Fruit fly (Drosophila melanogaster): Measurements from ENCODE around the gene CG5399.

CG5399 gene

DNA sequence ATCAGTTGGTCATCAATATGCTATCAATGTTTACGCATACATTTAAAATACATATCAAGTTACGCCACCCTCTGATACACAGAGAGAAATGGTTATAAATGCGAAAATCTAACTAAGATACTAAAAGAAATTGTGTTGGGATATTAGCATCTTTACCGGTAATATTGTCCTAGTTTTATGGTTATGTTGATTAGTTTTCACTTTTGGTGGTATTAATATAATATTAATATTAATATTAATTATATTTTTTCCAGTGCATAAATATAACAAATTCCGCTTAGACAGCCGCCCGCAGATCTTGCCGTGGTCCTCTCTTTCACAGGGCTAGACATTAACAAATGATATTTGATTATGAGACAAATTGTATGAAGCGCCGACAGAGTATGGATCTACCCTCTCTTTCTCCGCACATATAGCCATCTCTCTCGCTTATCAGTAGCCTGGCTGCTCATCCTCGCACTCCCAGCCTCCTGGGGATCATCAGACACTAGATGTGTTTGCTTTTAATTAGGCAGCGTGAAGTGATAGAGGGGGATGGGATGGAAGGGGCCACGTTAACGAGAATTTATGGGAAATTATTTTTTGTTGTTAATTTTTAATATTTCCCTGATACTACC is 42.3 kb upstream of the CG5399 start:
- peak; percentile 14 for TF ChIP-seq CG34367 (tag; optimal IDR thresholded peaks at IDR 0.05)
- TF ChIP-seq CG17806 (tag; optimal IDR thresholded peaks at IDR 0.05) = peak; percentile 64
- TF ChIP-seq CG8159 (tag; optimal IDR thresholded peaks at IDR 0.05) = peak; percentile 70
- TF ChIP-seq EcR (GFP tag; optimal IDR thresholded peaks at IDR 0.05) = no peak
- TF ChIP-seq Ets98B (GFP tag; IDR thresholded peaks at IDR 0.05) = no peak
- no peak for TF ChIP-seq gl (tag; optimal IDR thresholded peaks at IDR 0.05)
- TF ChIP-seq CG10348 (GFP tag; IDR thresholded peaks at IDR 0.05) = no peak
- peak; percentile 44 for TF ChIP-seq CG15710 (tag; optimal IDR thresholded peaks at IDR 0.05)
- peak; percentile 41 for TF ChIP-seq CG8301 (tag; optimal IDR thresholded peaks at IDR 0.05)
- TF ChIP-seq CG13204 (GFP tag; optimal IDR thresholded peaks at IDR 0.05) = no peak
- TF ChIP-seq Snoo (tag; optimal IDR thresholded peaks at IDR 0.05) = peak; percentile 45
- TF ChIP-seq CG9948 (tag; optimal IDR thresholded peaks at IDR 0.05) = peak; percentile 61
- TF ChIP-seq CG14655 (GFP tag; optimal IDR thresholded peaks at IDR 0.05) = peak; percentile 57
- no peak for TF ChIP-seq CG32121 (GFP tag; IDR thresholded peaks at IDR 0.05)
- peak; percentile 26; the same call in 1 of the 3 replicates for TF ChIP-seq CG4496 (GFP tag; IDR thresholded peaks at IDR 0.05)
- no peak for TF ChIP-seq Pif1A (GFP tag; optimal IDR thresholded peaks at IDR 0.05)
- TF ChIP-seq Pif1B (GFP tag; optimal IDR thresholded peaks at IDR 0.05) = peak; percentile 32
- TF ChIP-seq CG12605 (GFP tag; IDR thresholded peaks at IDR 0.05) = no peak

- TF ChIP-seq Pif1B (GFP tag; optimal IDR thresholded peaks at IDR 0.05) (no peak), CG32121 (GFP tag; IDR thresholded peaks at IDR 0.05) (no peak), CG9948 (tag; optimal IDR thresholded peaks at IDR 0.05) (no peak), D1 (tag; optimal IDR thresholded peaks at IDR 0.05) (no peak), CG13204 (GFP tag; optimal IDR thresholded peaks at IDR 0.05) (no peak), CG4496 (GFP tag; IDR thresholded peaks at IDR 0.05) (no peak), CG17806 (tag; optimal IDR thresholded peaks at IDR 0.05) (no peak), CG15710 (tag; optimal IDR thresholded peaks at IDR 0.05) (no peak), CG14655 (GFP tag; optimal IDR thresholded peaks at IDR 0.05) (no peak), Snoo (tag; optimal IDR thresholded peaks at IDR 0.05) (no peak), CG8159 (tag; optimal IDR thresholded peaks at IDR 0.05) (no peak), gl (tag; optimal IDR thresholded peaks at IDR 0.05) (no peak), CG12605 (GFP tag; IDR thresholded peaks at IDR 0.05) (no peak), CG8301 (tag; optimal IDR thresholded peaks at IDR 0.05) (no peak), fd96Ca (GFP tag; IDR thresholded peaks at IDR 0.05) (no peak), Pif1A (GFP tag; optimal IDR thresholded peaks at IDR 0.05) (no peak), CG34367 (tag; optimal IDR thresholded peaks at IDR 0.05) (no peak), Ets98B (GFP tag; IDR thresholded peaks at IDR 0.05) (no peak), CG10348 (GFP tag; IDR thresholded peaks at IDR 0.05) (no peak), rn (GFP tag; IDR thresholded peaks at IDR 0.05) (no peak)
These were observed 41.2 kb upstream of the CG5399 start for dm6 chr3R:15653768-15654387.

dm6 chr3R:15654870-15655269 is 40.2 kb upstream of the CG5399 start:
- TF ChIP-seq CG9948 (tag; optimal IDR thresholded peaks at IDR 0.05) = no peak
- no peak for TF ChIP-seq EcR (GFP tag; optimal IDR thresholded peaks at IDR 0.05)
- no peak for TF ChIP-seq fd96Ca (GFP tag; IDR thresholded peaks at IDR 0.05)

- TF ChIP-seq CG10348 (GFP tag; IDR thresholded peaks at IDR 0.05) = no peak
- TF ChIP-seq CG12605 (GFP tag; IDR thresholded peaks at IDR 0.05) = no peak
- no peak for TF ChIP-seq EcR (GFP tag; optimal IDR thresholded peaks at IDR 0.05)
- TF ChIP-seq CG8159 (tag; optimal IDR thresholded peaks at IDR 0.05) = no peak
- no peak for TF ChIP-seq CG9948 (tag; optimal IDR thresholded peaks at IDR 0.05)
- no peak for TF ChIP-seq rn (GFP tag; IDR thresholded peaks at IDR 0.05)
- TF ChIP-seq CG17806 (tag; optimal IDR thresholded peaks at IDR 0.05) = no peak
- TF ChIP-seq Ets98B (GFP tag; IDR thresholded peaks at IDR 0.05) = no peak
- no peak for TF ChIP-seq CG4496 (GFP tag; IDR thresholded peaks at IDR 0.05)
- no peak for TF ChIP-seq Pif1A (GFP tag; optimal IDR thresholded peaks at IDR 0.05)
- no peak for TF ChIP-seq gl (tag; optimal IDR thresholded peaks at IDR 0.05)
- no peak for TF ChIP-seq fd96Ca (GFP tag; IDR thresholded peaks at IDR 0.05)
- TF ChIP-seq CG32121 (GFP tag; IDR thresholded peaks at IDR 0.05) = no peak
- no peak for TF ChIP-seq Pif1B (GFP tag; optimal IDR thresholded peaks at IDR 0.05)
- no peak for TF ChIP-seq CG34367 (tag; optimal IDR thresholded peaks at IDR 0.05)
- TF ChIP-seq CG13204 (GFP tag; optimal IDR thresholded peaks at IDR 0.05) = no peak
- no peak for TF ChIP-seq CG8301 (tag; optimal IDR thresholded peaks at IDR 0.05)
These were observed 39.6 kb upstream of the CG5399 start for dm6 chr3R:15655415-15655814.

dm6 chr3R:15660460-15660859 is 34.6 kb upstream of the CG5399 start:
- TF ChIP-seq CG17806 (tag; optimal IDR thresholded peaks at IDR 0.05) (no peak), CG8301 (tag; optimal IDR thresholded peaks at IDR 0.05) (no peak), CG10348 (GFP tag; IDR thresholded peaks at IDR 0.05) (no peak), rn (GFP tag; IDR thresholded peaks at IDR 0.05) (no peak), Snoo (tag; optimal IDR thresholded peaks at IDR 0.05) (no peak), Pif1A (GFP tag; optimal IDR thresholded peaks at IDR 0.05) (no peak), D1 (tag; optimal IDR thresholded peaks at IDR 0.05) (no peak), EcR (GFP tag; optimal IDR thresholded peaks at IDR 0.05) (no peak), gl (tag; optimal IDR thresholded peaks at IDR 0.05) (no peak), Ets98B (GFP tag; IDR thresholded peaks at IDR 0.05) (no peak), fd96Ca (GFP tag; IDR thresholded peaks at IDR 0.05) (no peak)

All from whole organism, pupa.